Worm (Caenorhabditis elegans) whole organism, young adult: ENCODE results near the gene W04E12.2.
A peak's percentile ranks its signal among the peaks of the same experiment; 100 is the strongest.

ENCODE experiments used
- B0019.2 ChIP-seq: fragments of 200-800 bp; sonication (Bioruptor generic); conservative IDR thresholded peaks from 2 replicates; pipeline ENCODE4 v1.3.6; 2022; ENCODE audit warnings: missing genetic modification reagents, missing genetic modification characterization, missing compliant biosample characterization
- ceh-100 ChIP-seq: fragments of 200-800 bp; sonication (Bioruptor generic); IDR thresholded peaks from 2 replicates; pipeline ENCODE4 v1.3.6; 2022; ENCODE audit warnings: missing genetic modification reagents, missing genetic modification characterization, missing compliant biosample characterization
- chd-7 ChIP-seq: sonication (generic microtip); optimal IDR thresholded peaks from 2 replicates; lab custom pipeline; 2016; ENCODE audit warnings: mild to moderate bottlenecking, missing genetic modification characterization, moderate library complexity, missing compliant biosample characterization
- dpl-1 ChIP-seq: fragments of 150-350 bp; optimal IDR thresholded peaks from 2 replicates; lab custom pipeline; 2014; ENCODE audit warnings: missing biosample characterization, missing genetic modification reagents, missing genetic modification characterization
- hrde-1 ChIP-seq: sonication (generic microtip); optimal IDR thresholded peaks from 2 replicates; lab custom pipeline; 2016; ENCODE audit warnings: missing genetic modification characterization, mild to moderate bottlenecking, missing compliant biosample characterization, moderate library complexity, missing genotype, missing genetic modification reagents, borderline replicate concordance
- lsl-1 ChIP-seq: fragments of 200-800 bp; sonication (Bioruptor generic); optimal IDR thresholded peaks from 2 replicates; lab custom pipeline; 2018; ENCODE audit warnings: mild to moderate bottlenecking, missing genetic modification characterization, moderate library complexity, missing compliant biosample characterization
- nfyb-1 ChIP-seq: fragments of 200-800 bp; sonication (Bioruptor generic); IDR thresholded peaks from 2 replicates; pipeline ENCODE4 v1.3.6; 2022; ENCODE audit warnings: missing genetic modification reagents, missing genetic modification characterization, missing compliant biosample characterization
- nhr-80 ChIP-seq: sonication (generic microtip); optimal IDR thresholded peaks from 2 replicates; lab custom pipeline; 2016; ENCODE audit warnings: missing genetic modification characterization, missing compliant biosample characterization
- rpc-1 ChIP-seq, 2 experiments: fragments of 150-350 bp in 1 of 2; sonication (generic microtip) in 1 of 2; optimal IDR thresholded peaks; 2 replicates each; lab custom pipeline; 2014 to 2018; ENCODE audit warnings: missing biosample characterization in 1 of 2, missing genetic modification characterization in 1 of 2, missing genetic modification reagents in 1 of 2, missing genotype in 1 of 2
- tlf-1 ChIP-seq: fragments of 200-800 bp; sonication (Bioruptor generic); optimal IDR thresholded peaks from 2 replicates; lab custom pipeline; 2018; ENCODE audit warnings: mild to moderate bottlenecking, missing genetic modification characterization, missing compliant biosample characterization
- unc-130 ChIP-seq: sonication (generic microtip); optimal IDR thresholded peaks from 2 replicates; lab custom pipeline; 2016; ENCODE audit warnings: missing genetic modification reagents, missing genetic modification characterization, missing compliant biosample characterization
- unc-62 ChIP-seq: fragments of 150-350 bp; optimal IDR thresholded peaks from 2 replicates; lab custom pipeline; 2014; ENCODE audit warnings: missing biosample characterization, missing genetic modification reagents, missing genetic modification characterization
- ztf-18 ChIP-seq: sonication (generic microtip); optimal IDR thresholded peaks from 2 replicates; lab custom pipeline; 2016; ENCODE audit warnings: missing genotype, mild to moderate bottlenecking, missing genetic modification characterization, missing compliant biosample characterization

DNA sequence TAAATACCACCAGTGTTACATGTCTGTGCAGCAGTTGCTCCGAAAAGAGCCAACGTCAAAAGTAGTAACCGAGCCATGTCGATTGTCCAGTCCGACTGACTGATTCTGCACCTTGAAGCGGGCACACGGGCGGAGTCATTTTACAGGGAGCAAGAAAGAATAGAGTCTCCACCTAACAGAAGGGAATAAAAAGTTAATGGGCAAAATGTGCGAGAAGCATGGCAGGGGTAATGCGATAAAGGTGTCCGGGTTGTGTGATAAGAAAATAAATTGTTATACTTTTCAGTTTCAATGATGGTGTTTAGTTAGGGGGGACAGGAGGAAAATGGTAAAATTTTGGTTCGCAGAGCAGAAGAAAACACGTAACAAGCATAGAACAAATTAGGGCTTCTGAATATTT, 14.3 kb upstream of the W04E12.2 start, which contains the start of gene clec-50:
- no peak for TF ChIP-seq lsl-1 (GFP tag; lab: Kevin White, UChicago)
- TF ChIP-seq unc-130 (GFP tag; lab: Kevin White, UChicago) = no peak
- no peak for TF ChIP-seq unc-62 (GFP tag; lab: Kevin White, UChicago)
- TF ChIP-seq chd-7 = no peak
- no peak for TF ChIP-seq tlf-1 (GFP tag; lab: Kevin White, UChicago)
- no peak for TF ChIP-seq hrde-1 (tag; lab: Kevin White, UChicago)
- no peak for TF ChIP-seq nfyb-1 (GFP tag; lab: Robert Waterston, UW)
- no peak for TF ChIP-seq rpc-1 (optimal IDR thresholded peaks at IDR 0.05; lab: Kevin White, UChicago)
- TF ChIP-seq rpc-1 (tag; optimal IDR thresholded peaks at IDR 0.05; lab: Kevin White, UChicago) = no peak
- TF ChIP-seq ztf-18 (tag; lab: Kevin White, UChicago) = no peak
- peak; percentile 95 for TF ChIP-seq nhr-80 (tag; lab: Kevin White, UChicago)
- TF ChIP-seq B0019.2 (GFP tag; lab: Robert Waterston, UW) = no peak
- no peak for TF ChIP-seq ceh-100 (GFP tag; lab: Robert Waterston, UW)
- TF ChIP-seq dpl-1 (GFP tag; lab: Kevin White, UChicago) = no peak
